Fruit fly (Drosophila melanogaster): ENCODE results near the gene CG6696.

CG6696 gene

DNA sequence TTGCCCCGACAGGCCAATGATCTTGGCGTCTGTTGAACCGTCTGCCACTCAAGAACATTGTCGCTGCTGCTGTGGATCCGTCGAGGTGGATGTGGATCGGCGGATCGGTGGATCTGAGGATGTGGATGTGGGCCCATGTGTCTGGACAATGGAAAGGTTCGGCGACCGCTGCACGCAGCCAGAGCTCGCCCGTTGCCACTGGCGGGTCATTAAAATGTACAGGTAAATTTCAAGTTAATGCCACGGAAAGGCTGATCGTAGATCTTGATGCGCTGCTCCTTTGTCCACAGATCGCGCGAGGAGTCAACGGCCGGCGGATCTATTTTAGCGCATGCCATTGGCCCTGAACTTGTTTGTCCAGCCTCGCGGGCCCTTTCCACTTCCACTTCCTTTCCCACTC lies 22.6 kb upstream of the CG6696 start:
- TF ChIP-seq Ets97D (GFP tag; optimal IDR thresholded peaks at IDR 0.05): no peak

DNA sequence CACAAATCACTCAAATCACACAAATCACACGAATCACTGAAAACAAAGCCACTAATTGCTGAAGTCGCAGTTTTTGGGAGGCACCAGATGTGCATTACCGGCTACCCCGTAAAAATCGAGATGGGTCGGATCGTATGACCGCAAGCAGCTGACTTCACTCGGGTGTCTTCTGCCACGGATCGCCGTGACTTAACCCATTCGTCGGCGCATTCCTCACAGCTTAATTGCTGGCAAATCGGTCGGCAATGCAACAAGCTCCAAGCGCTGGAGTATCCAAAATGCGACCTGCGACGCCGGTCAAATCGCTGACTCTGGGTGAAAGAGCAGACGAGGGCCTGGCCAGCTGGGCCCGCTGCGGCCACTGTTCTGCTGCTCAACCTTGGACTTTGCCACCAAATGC lies 20.9 kb upstream of the CG6696 start:
- TF ChIP-seq Ets65A (GFP tag) (peak; percentile 48), CG3281 (GFP tag; optimal IDR thresholded peaks at IDR 0.05) (no peak)

DNA sequence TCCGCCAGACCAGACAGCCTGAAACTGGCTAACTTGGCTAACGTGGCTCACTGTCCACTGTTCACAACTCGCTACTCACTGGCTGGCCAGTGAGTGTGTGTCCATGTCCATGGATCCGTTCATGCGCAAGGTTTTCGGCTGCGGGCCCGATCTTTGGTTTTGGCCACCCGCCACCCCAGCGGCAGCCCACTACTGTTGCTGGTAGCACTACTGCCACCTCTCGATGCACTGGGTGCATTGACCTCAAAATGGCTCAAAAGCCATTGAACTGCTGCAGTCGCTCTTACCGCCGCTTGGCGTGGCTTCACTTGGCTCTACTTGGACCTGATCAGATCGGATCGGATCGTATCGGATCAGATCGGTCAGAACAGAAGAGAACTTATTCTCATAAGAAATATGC lies 19.5 kb upstream of the CG6696 start:
- TF ChIP-seq sens (GFP tag) (peak; percentile 11), HLH3B (GFP tag; IDR thresholded peaks at IDR 0.05) (no peak)

DNA sequence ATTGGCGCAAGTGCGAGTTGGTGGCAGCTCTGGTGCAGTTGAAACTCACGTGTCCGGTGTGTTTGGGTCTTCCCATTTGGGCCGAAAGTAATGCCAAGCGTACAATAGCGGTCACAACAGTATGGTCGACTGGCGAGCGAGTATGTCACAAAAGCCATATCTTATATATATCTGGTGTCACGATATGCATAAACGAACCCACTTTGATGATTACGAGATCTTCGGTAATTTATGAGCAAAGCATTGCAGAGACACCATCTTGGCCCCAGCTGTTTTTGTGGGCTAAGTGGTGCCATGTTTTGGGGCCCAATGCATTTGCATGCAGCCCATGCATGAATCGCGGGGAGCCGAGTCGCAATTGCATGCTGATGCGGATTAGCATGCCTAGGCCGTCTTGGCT lies 16.9 kb upstream of the CG6696 start:
- no peak for TF ChIP-seq jigr1 (GFP tag; IDR thresholded peaks at IDR 0.05)
- no peak for TF ChIP-seq sima (GFP tag; optimal IDR thresholded peaks at IDR 0.05)
- TF ChIP-seq da (GFP tag; optimal IDR thresholded peaks at IDR 0.05): no peak
- TF ChIP-seq CG10147 (GFP tag; optimal IDR thresholded peaks at IDR 0.05): no peak
- peak; percentile 54 for TF ChIP-seq Sox102F (GFP tag; optimal IDR thresholded peaks at IDR 0.05)
- peak in 1 of 2 experiments; percentile 24 for TF ChIP-seq bsh (GFP tag; optimal IDR thresholded peaks at IDR 0.05)
- TF ChIP-seq CG12219 (GFP tag; optimal IDR thresholded peaks at IDR 0.05): no peak
- TF ChIP-seq tna (GFP tag; IDR thresholded peaks at IDR 0.05; ENCODE audit: partially characterized antibody): no peak
- no peak for TF ChIP-seq croc (GFP tag; conservative IDR thresholded peaks at IDR 0.05)
- no peak for TF ChIP-seq schlank (tag; optimal IDR thresholded peaks at IDR 0.05)
- TF ChIP-seq CG6689 (GFP tag; IDR thresholded peaks at IDR 0.05): peak; percentile 42
- TF ChIP-seq YL-1 (GFP tag; optimal IDR thresholded peaks at IDR 0.05): no peak
- peak; percentile 62; the same call in 1 of the 2 replicates for TF ChIP-seq vvl (GFP tag; IDR thresholded peaks at IDR 0.05)
- no peak for TF ChIP-seq CG34376 (GFP tag; optimal IDR thresholded peaks at IDR 0.05)
- TF ChIP-seq CG6272 (GFP tag; IDR thresholded peaks at IDR 0.05): no peak
- no peak for TF ChIP-seq mld (GFP tag; IDR thresholded peaks at IDR 0.05; ENCODE audit: partially characterized antibody)
- no peak for TF ChIP-seq hth (optimal IDR thresholded peaks at IDR 0.05)
- TF ChIP-seq CG8944 (GFP tag; optimal IDR thresholded peaks at IDR 0.05): no peak
- TF ChIP-seq CkIIα-i1 (GFP tag; IDR thresholded peaks at IDR 0.05): no peak
- TF ChIP-seq hb (GFP tag; IDR thresholded peaks at IDR 0.05; ENCODE audit: partially characterized antibody): no peak
- TF ChIP-seq btn (GFP tag; optimal IDR thresholded peaks at IDR 0.05): no peak
- no peak for TF ChIP-seq CG43689 (GFP tag; IDR thresholded peaks at IDR 0.05)
- TF ChIP-seq Drgx (GFP tag; IDR thresholded peaks at IDR 0.05): peak; percentile 81
- no peak for TF ChIP-seq CG15479 (GFP tag; optimal IDR thresholded peaks at IDR 0.05)
- TF ChIP-seq Awh (GFP tag; IDR thresholded peaks at IDR 0.05): peak; percentile 40; the same call in 1 of the 2 replicates
- no peak for TF ChIP-seq Mes4 (GFP tag; optimal IDR thresholded peaks at IDR 0.05)
- no peak for TF ChIP-seq Rfx (GFP tag; IDR thresholded peaks at IDR 0.05)
- no peak for TF ChIP-seq Doc2 (GFP tag; IDR thresholded peaks at IDR 0.05)
- TF ChIP-seq Usf (GFP tag; optimal IDR thresholded peaks at IDR 0.05): no peak
- no peak for TF ChIP-seq yki (optimal IDR thresholded peaks at IDR 0.05)
- TF ChIP-seq z (GFP tag; IDR thresholded peaks at IDR 0.05): no peak
- TF ChIP-seq row (GFP tag; IDR thresholded peaks at IDR 0.05): no peak
- no peak for TF ChIP-seq Hr39 (optimal IDR thresholded peaks at IDR 0.05)
- TF ChIP-seq Rx (GFP tag; IDR thresholded peaks at IDR 0.05): no peak
- no peak for TF ChIP-seq esg (GFP tag; conservative IDR thresholded peaks at IDR 0.05)
- no peak for TF ChIP-seq kah (GFP tag; optimal IDR thresholded peaks at IDR 0.05)
- TF ChIP-seq h (optimal IDR thresholded peaks at IDR 0.05): no peak
- TF ChIP-seq danr (GFP tag; IDR thresholded peaks at IDR 0.05): no peak
- TF ChIP-seq Vsx1 (GFP tag; optimal IDR thresholded peaks at IDR 0.05): no peak
- no peak for TF ChIP-seq CG11247 (GFP tag; IDR thresholded peaks at IDR 0.05)
- no peak for TF ChIP-seq peb (GFP tag; IDR thresholded peaks at IDR 0.05)
- TF ChIP-seq fd96Cb (tag; optimal IDR thresholded peaks at IDR 0.05): peak; percentile 13
- no peak for TF ChIP-seq CG31365 (tag; optimal IDR thresholded peaks at IDR 0.05)
- no peak for TF ChIP-seq CG11456 (GFP tag; IDR thresholded peaks at IDR 0.05)

Measured in whole organism, embryonic.